Worm (Caenorhabditis elegans): Measurements from ENCODE around the gene sra-13.

The sra-13 gene

ce11 chrII:8377722-8378121, 29.8 kb upstream of the sra-13 start:
- TF ChIP-seq K09A11.1 (tag; optimal IDR thresholded peaks at IDR 0.05; ENCODE audit: insufficient read depth) (no peak), Y22D7AL.16 (tag; optimal IDR thresholded peaks at IDR 0.05) (no peak), pros-1 (tag; optimal IDR thresholded peaks at IDR 0.05) (no peak), pag-3 (tag; optimal IDR thresholded peaks at IDR 0.05; ENCODE audit: borderline replicate concordance) (no peak), hlh-8 (tag; optimal IDR thresholded peaks at IDR 0.05) (no peak), T23F11.4 (GFP tag; optimal IDR thresholded peaks at IDR 0.05) (no peak), F13H6.1 (tag; optimal IDR thresholded peaks at IDR 0.05) (no peak), madf-2 (tag; optimal IDR thresholded peaks at IDR 0.05) (no peak), ceh-6 (GFP tag; optimal IDR thresholded peaks at IDR 0.05) (no peak), ama-1 (optimal IDR thresholded peaks at IDR 0.05) (no peak), ref-2 (tag; optimal IDR thresholded peaks at IDR 0.05) (no peak), dmd-4 (tag; optimal IDR thresholded peaks at IDR 0.05; ENCODE audit: borderline replicate concordance) (no peak), pax-1 (tag; optimal IDR thresholded peaks at IDR 0.05) (no peak), lin-11 (tag; optimal IDR thresholded peaks at IDR 0.05) (no peak), ttx-3 (tag; optimal IDR thresholded peaks at IDR 0.05) (no peak), hlh-13 (GFP tag; optimal IDR thresholded peaks at IDR 0.05) (no peak), unc-86 (tag; optimal IDR thresholded peaks at IDR 0.05) (no peak), ceh-34 (tag; optimal IDR thresholded peaks at IDR 0.05) (no peak)

- no peak for TF ChIP-seq ceh-9 (tag; optimal IDR thresholded peaks at IDR 0.05)
- TF ChIP-seq sox-2 (GFP tag; IDR thresholded peaks at IDR 0.05), result no peak
- TF ChIP-seq ama-1 (optimal IDR thresholded peaks at IDR 0.05), result no peak
- no peak for TF ChIP-seq pha-4 (tag; optimal IDR thresholded peaks at IDR 0.05)
- no peak for TF ChIP-seq unc-3 (GFP tag; conservative IDR thresholded peaks at IDR 0.05)
- no peak for TF ChIP-seq unc-3 (tag; optimal IDR thresholded peaks at IDR 0.05)
- no peak for TF ChIP-seq rnt-1 (tag; optimal IDR thresholded peaks at IDR 0.05)
- no peak for TF ChIP-seq syd-9 (tag; optimal IDR thresholded peaks at IDR 0.05)
- no peak for TF ChIP-seq pqm-1 (tag; optimal IDR thresholded peaks at IDR 0.05)
- no peak for TF ChIP-seq hlh-30 (tag; optimal IDR thresholded peaks at IDR 0.05; ENCODE audit: insufficient read depth)
- TF ChIP-seq ceh-19 (GFP tag; optimal IDR thresholded peaks at IDR 0.05), result no peak
- TF ChIP-seq ceh-24 (tag; optimal IDR thresholded peaks at IDR 0.05), result no peak
- TF ChIP-seq unc-86 (tag; optimal IDR thresholded peaks at IDR 0.05), result no peak
- no peak for TF ChIP-seq pros-1 (tag; optimal IDR thresholded peaks at IDR 0.05)
- TF ChIP-seq mec-3 (tag; optimal IDR thresholded peaks at IDR 0.05; ENCODE audit: borderline replicate concordance), result no peak
- TF ChIP-seq hlh-8 (tag; optimal IDR thresholded peaks at IDR 0.05), result no peak
- TF ChIP-seq ceh-14 (tag; optimal IDR thresholded peaks at IDR 0.05), result no peak
- TF ChIP-seq nhr-232 (tag; optimal IDR thresholded peaks at IDR 0.05), result no peak
- no peak for TF ChIP-seq ceh-30 (tag; optimal IDR thresholded peaks at IDR 0.05)
- TF ChIP-seq tbx-7 (tag; optimal IDR thresholded peaks at IDR 0.05), result no peak
- no peak for TF ChIP-seq elt-2 (tag; optimal IDR thresholded peaks at IDR 0.05)
These were observed 27.3 kb upstream of the sra-13 start for ce11 chrII:8380188-8380587.

ce11 chrII:8381197-8381596, 26.3 kb upstream of the sra-13 start, which contains the start of gene F49E12.12:
TSS of gene F49E12.12 (plus strand) at chrII:8381497.
- TF ChIP-seq fkh-6 (tag; optimal IDR thresholded peaks at IDR 0.05), result no peak
- TF ChIP-seq hlh-30 (tag; optimal IDR thresholded peaks at IDR 0.05; ENCODE audit: insufficient read depth), result no peak
- no peak for TF ChIP-seq odd-2 (tag; optimal IDR thresholded peaks at IDR 0.05)
- TF ChIP-seq sox-4 (tag; optimal IDR thresholded peaks at IDR 0.05), result no peak
- TF ChIP-seq eyg-1 (tag; optimal IDR thresholded peaks at IDR 0.05), result no peak

- TF ChIP-seq pqm-1 (tag; optimal IDR thresholded peaks at IDR 0.05) (peak; percentile 72), elt-2 (tag; optimal IDR thresholded peaks at IDR 0.05) (peak; percentile 91), che-1 (tag; optimal IDR thresholded peaks at IDR 0.05) (no peak)
These were observed 24.6 kb upstream of the sra-13 start for ce11 chrII:8382880-8383279.
